Fruit fly (Drosophila melanogaster) whole organism, embryonic: ENCODE data around the gene CG32333.

Experiments used
- Bdp1 ChIP-seq: fragments of 200-800 bp; sonication (Bioruptor generic); optimal IDR thresholded peaks from 3 replicates; lab custom pipeline; 2016; ENCODE audit warnings: missing biosample characterization, missing genetic modification characterization
- CG11085 ChIP-seq: fragments of 200-800 bp; sonication (Bioruptor generic); IDR thresholded peaks from 2 replicates; pipeline ENCODE4 v1.3.6; 2022; ENCODE audit warnings: missing biosample characterization, missing genetic modification characterization
- CG11247 ChIP-seq: fragments of 200-800 bp; sonication (Bioruptor generic); IDR thresholded peaks from 2 replicates; pipeline ENCODE4 v1.3.6; 2022; ENCODE audit warnings: missing biosample characterization, missing genetic modification characterization
- CG11504 ChIP-seq: fragments of 200-800 bp; sonication (Bioruptor generic); optimal IDR thresholded peaks from 3 replicates; lab custom pipeline; 2019; ENCODE audit warnings: missing biosample characterization, mild to moderate bottlenecking, missing genetic modification characterization, moderate library complexity
- CG11695 ChIP-seq: fragments of 200-800 bp; sonication (Bioruptor generic); IDR thresholded peaks from 3 replicates; pipeline ENCODE4 v1.3.6; 2022; ENCODE audit warnings: missing biosample characterization, missing genetic modification characterization
- CG12155 ChIP-seq: fragments of 200-800 bp; sonication (Bioruptor generic); optimal IDR thresholded peaks from 3 replicates; lab custom pipeline; 2016; ENCODE audit warnings: missing biosample characterization, missing genetic modification characterization
- CG12219 ChIP-seq: fragments of 200-800 bp; sonication (Bioruptor generic); optimal IDR thresholded peaks from 3 replicates; lab custom pipeline; 2018; ENCODE audit warnings: missing biosample characterization, mild to moderate bottlenecking, missing genetic modification characterization
- CG12299 ChIP-seq: fragments of 200-800 bp; sonication (Bioruptor generic); optimal IDR thresholded peaks from 2 replicates; lab custom pipeline; 2018; ENCODE audit warnings: missing biosample characterization, mild to moderate bottlenecking, missing genetic modification characterization
- CG14014 ChIP-seq: fragments of 200-800 bp; sonication (Bioruptor generic); IDR thresholded peaks from 2 replicates; pipeline ENCODE4 v1.3.6; 2022; ENCODE audit warnings: missing biosample characterization, missing genetic modification characterization
- CG1603 ChIP-seq: fragments of 200-800 bp; sonication (Bioruptor generic); optimal IDR thresholded peaks from 2 replicates; lab custom pipeline; 2019; ENCODE audit warnings: missing biosample characterization, mild to moderate bottlenecking, missing genetic modification characterization, moderate library complexity
- CG17328 ChIP-seq: fragments of 200-800 bp; sonication (Bioruptor generic); IDR thresholded peaks from 2 replicates; pipeline ENCODE4 v1.3.6; 2022; ENCODE audit warnings: missing biosample characterization, missing genetic modification characterization
- CG32772 ChIP-seq: fragments of 200-800 bp; sonication (Bioruptor generic); IDR thresholded peaks from 2 replicates; pipeline ENCODE4 v1.3.6; 2022; ENCODE audit warnings: missing biosample characterization, missing genetic modification characterization
- CG3281 ChIP-seq: fragments of 200-800 bp; sonication (Bioruptor generic); optimal IDR thresholded peaks from 3 replicates; lab custom pipeline; 2017; ENCODE audit warnings: missing biosample characterization, mild to moderate bottlenecking, missing genetic modification characterization
- CG4282 ChIP-seq: fragments of 200-800 bp; sonication (Bioruptor generic); optimal IDR thresholded peaks from 2 replicates; lab custom pipeline; 2016; ENCODE audit warnings: missing biosample characterization, missing genetic modification characterization
- CG4730 ChIP-seq: fragments of 200-800 bp; sonication (Bioruptor generic); IDR thresholded peaks from 2 replicates; pipeline ENCODE4 v1.3.6; 2022; ENCODE audit warnings: missing biosample characterization, missing genetic modification characterization
- CG6854 ChIP-seq: fragments of 200-800 bp; sonication (Bioruptor generic); optimal IDR thresholded peaks from 3 replicates; lab custom pipeline; 2017; ENCODE audit warnings: missing biosample characterization, mild to moderate bottlenecking, missing genetic modification characterization
- CG8944 ChIP-seq: fragments of 200-800 bp; sonication (Bioruptor generic); optimal IDR thresholded peaks from 3 replicates; lab custom pipeline; 2016; ENCODE audit warnings: missing biosample characterization, missing genetic modification characterization
- Deaf1 ChIP-seq: fragments of 200-800 bp; optimal IDR thresholded peaks from 3 replicates; lab custom pipeline; 2019; ENCODE audit warnings: missing biosample characterization, mild to moderate bottlenecking, missing genetic modification characterization, moderate library complexity
- Doc2 ChIP-seq: fragments of 200-800 bp; sonication (Bioruptor generic); IDR thresholded peaks from 2 replicates; pipeline ENCODE4 v1.3.6; 2022; ENCODE audit warnings: missing biosample characterization, missing genetic modification characterization
- E2f2 ChIP-seq: fragments of 200-800 bp; sonication (Bioruptor generic); IDR thresholded peaks from 2 replicates; pipeline ENCODE4 v1.3.6; 2022; ENCODE audit warnings: missing biosample characterization, missing genetic modification characterization
- Hand ChIP-seq: fragments of 200-800 bp; sonication (Bioruptor generic); optimal IDR thresholded peaks from 2 replicates; lab custom pipeline; 2017; ENCODE audit warnings: mild to moderate bottlenecking, missing biosample characterization, missing genetic modification reagents, missing genetic modification characterization
- HmgD ChIP-seq: fragments of 200-800 bp; sonication (Bioruptor generic); optimal IDR thresholded peaks from 3 replicates; lab custom pipeline; 2016; ENCODE audit warnings: missing biosample characterization, missing genetic modification characterization
- Jarid2 ChIP-seq: fragments of 200-800 bp; sonication (Bioruptor generic); optimal IDR thresholded peaks from 3 replicates; lab custom pipeline; 2017; ENCODE audit warnings: mild to moderate bottlenecking, missing biosample characterization, missing genetic modification reagents, missing genetic modification characterization
- Lpt ChIP-seq: fragments of >200 bp; optimal IDR thresholded peaks from 2 replicates; lab custom pipeline; 2018; ENCODE audit warnings: missing biosample characterization, missing genetic modification characterization
- Meics ChIP-seq: fragments of 200-800 bp; sonication (Bioruptor generic); optimal IDR thresholded peaks from 2 replicates; lab custom pipeline; 2017; ENCODE audit warnings: missing biosample characterization, mild to moderate bottlenecking, missing genetic modification characterization
- NC2β ChIP-seq: fragments of 200-800 bp; sonication (Bioruptor generic); optimal IDR thresholded peaks from 2 replicates; lab custom pipeline; 2016; ENCODE audit warnings: missing biosample characterization, missing genetic modification characterization
- Neu2 ChIP-seq: fragments of 200-800 bp; sonication (Bioruptor generic); optimal IDR thresholded peaks from 3 replicates; lab custom pipeline; 2016; ENCODE audit warnings: missing biosample characterization, missing genetic modification characterization, borderline replicate concordance
- PHDP ChIP-seq: fragments of 200-800 bp; sonication (Bioruptor generic); optimal IDR thresholded peaks from 3 replicates; lab custom pipeline; 2018; ENCODE audit warnings: missing biosample characterization, mild to moderate bottlenecking, missing genetic modification characterization, moderate library complexity
- Rx ChIP-seq: fragments of 200-800 bp; sonication (Bioruptor generic); IDR thresholded peaks from 2 replicates; pipeline ENCODE4 v1.3.6; 2022; ENCODE audit warnings: missing biosample characterization, missing genetic modification characterization
- Sin3A ChIP-seq: fragments of >200 bp; optimal IDR thresholded peaks from 2 replicates; lab custom pipeline; 2018
- Six4 ChIP-seq: fragments of 200-800 bp; sonication (Bioruptor generic); optimal IDR thresholded peaks from 2 replicates; lab custom pipeline; 2016; ENCODE audit warnings: missing biosample characterization, missing genetic modification characterization
- Stat92E ChIP-seq, 3 experiments: fragments of >200 bp in 2 of 3; fragments of 200-800 bp in 1 of 3; sonication (Bioruptor generic) in 1 of 3; optimal IDR thresholded peaks; 2 replicates each; lab custom pipeline; 2017 to 2019; ENCODE audit warnings: missing biosample characterization in 3 of 3, missing genetic modification characterization in 3 of 3, mild to moderate bottlenecking in 1 of 3, moderate library complexity in 1 of 3
- Vsx1 ChIP-seq: fragments of 200-800 bp; sonication (Bioruptor generic); optimal IDR thresholded peaks from 2 replicates; lab custom pipeline; 2017; ENCODE audit warnings: missing biosample characterization, mild to moderate bottlenecking, missing genetic modification characterization, missing genetic modification reagents
- al ChIP-seq: fragments of 200-800 bp; sonication (Bioruptor generic); IDR thresholded peaks from 2 replicates; pipeline ENCODE4 v1.3.6; 2022; ENCODE audit warnings: missing biosample characterization, missing genetic modification characterization
- az2 ChIP-seq: fragments of 200-800 bp; sonication (Bioruptor generic); optimal IDR thresholded peaks from 3 replicates; lab custom pipeline; 2016; ENCODE audit warnings: missing biosample characterization, missing genetic modification characterization
- bab2 ChIP-seq: fragments of 200-800 bp; sonication (Bioruptor generic); optimal IDR thresholded peaks from 2 replicates; lab custom pipeline; 2016; ENCODE audit warnings: missing biosample characterization, missing genetic modification characterization
- fd96Cb ChIP-seq: fragments of 200-800 bp; sonication (Bioruptor generic); optimal IDR thresholded peaks from 2 replicates; lab custom pipeline; 2018; ENCODE audit warnings: missing biosample characterization, mild to moderate bottlenecking, missing genetic modification characterization, moderate library complexity
- gem ChIP-seq: fragments of 200-800 bp; sonication (Bioruptor generic); optimal IDR thresholded peaks from 2 replicates; lab custom pipeline; 2019; ENCODE audit warnings: missing biosample characterization, mild to moderate bottlenecking, missing genetic modification characterization, moderate library complexity
- jigr1 ChIP-seq: fragments of 200-800 bp; sonication (Bioruptor generic); IDR thresholded peaks from 3 replicates; pipeline ENCODE4 v1.3.6; 2022; ENCODE audit warnings: missing biosample characterization, missing genetic modification characterization
- kni ChIP-seq: fragments of 200-800 bp; sonication (Bioruptor generic); optimal IDR thresholded peaks from 3 replicates; lab custom pipeline; 2017; ENCODE audit warnings: mild to moderate bottlenecking, missing biosample characterization, missing genetic modification reagents, missing genetic modification characterization
- lmd ChIP-seq: fragments of 200-800 bp; sonication (Bioruptor generic); IDR thresholded peaks from 2 replicates; pipeline ENCODE4 v1.3.6; 2022; ENCODE audit warnings: missing biosample characterization, missing genetic modification characterization
- lov ChIP-seq, 2 experiments: fragments of 200-800 bp in 1 of 2; fragments of >200 bp in 1 of 2; sonication (Bioruptor generic) in 1 of 2; IDR thresholded peaks in 1 of 2; optimal IDR thresholded peaks in 1 of 2; 2 replicates in 1 of 2; 3 replicates in 1 of 2; pipeline versions ENCODE4 v1.3.6 to Lab custom; 2017 to 2022; ENCODE audit warnings: missing biosample characterization in 1 of 2, missing genetic modification characterization in 1 of 2
- org-1 ChIP-seq: fragments of 200-800 bp; sonication (Bioruptor generic); optimal IDR thresholded peaks from 2 replicates; lab custom pipeline; 2017; ENCODE audit warnings: missing biosample characterization, missing genetic modification characterization
- pum ChIP-seq: fragments of 200-800 bp; sonication (Bioruptor generic); optimal IDR thresholded peaks from 2 replicates; lab custom pipeline; 2016; ENCODE audit warnings: missing biosample characterization, missing genetic modification characterization
- repo ChIP-seq: fragments of 200-800 bp; sonication (Bioruptor generic); optimal IDR thresholded peaks from 2 replicates; lab custom pipeline; 2016; ENCODE audit warnings: missing biosample characterization, missing genetic modification characterization
- row ChIP-seq: fragments of 200-800 bp; sonication (Bioruptor generic); IDR thresholded peaks from 3 replicates; pipeline ENCODE4 v1.3.6; 2022; ENCODE audit warnings: missing biosample characterization, missing genetic modification characterization
- sqz ChIP-seq: fragments of 200-800 bp; sonication (Bioruptor generic); optimal IDR thresholded peaks from 3 replicates; lab custom pipeline; 2018; ENCODE audit warnings: missing biosample characterization, mild to moderate bottlenecking, missing genetic modification characterization
- tll ChIP-seq, 2 experiments: fragments of 200-800 bp in 1 of 2; fragments of >200 bp in 1 of 2; sonication (Bioruptor generic) in 1 of 2; optimal IDR thresholded peaks; 2 replicates each; lab custom pipeline; 2017 to 2019; ENCODE audit warnings: missing biosample characterization in 2 of 2, missing genetic modification characterization in 2 of 2, mild to moderate bottlenecking in 1 of 2, moderate library complexity in 1 of 2
- wor ChIP-seq: fragments of 200-800 bp; sonication (Bioruptor generic); IDR thresholded peaks from 2 replicates; pipeline ENCODE4 v1.3.6; 2022; ENCODE audit warnings: missing biosample characterization, missing genetic modification characterization
- zf30C ChIP-seq: fragments of 200-800 bp; sonication (Bioruptor generic); optimal IDR thresholded peaks from 3 replicates; lab custom pipeline; 2018; ENCODE audit warnings: missing biosample characterization, mild to moderate bottlenecking, missing genetic modification characterization

The CG32333 gene

dm6 chr3L:1300076-1300635, 24.4 kb downstream of the CG32333 start (continued):
- TF ChIP-seq CG3281 (GFP tag; lab: Kevin White, UChicago) (peak; percentile 84), sqz (GFP tag; lab: Kevin White, UChicago) (no peak), repo (GFP tag; lab: Kevin White, UChicago) (no peak), bab2 (GFP tag; lab: Kevin White, UChicago) (peak; percentile 40), Stat92E (GFP tag; optimal IDR thresholded peaks at IDR 0.05; lab: Kevin White, UChicago) (peak in 1 of 3 experiments; percentile 37), jigr1 (GFP tag; lab: Robert Waterston, UW) (0 out of 3 replicates have a peak, but pooled peaks have one; percentile 34), az2 (GFP tag; lab: Kevin White, UChicago) (peak; percentile 75), row (GFP tag; lab: Robert Waterston, UW) (peak; percentile 92), CG8944 (GFP tag; lab: Kevin White, UChicago) (peak; percentile 5), Deaf1 (tag; lab: Kevin White, UChicago) (peak; percentile 68), zf30C (GFP tag; lab: Kevin White, UChicago) (peak; percentile 97), Neu2 (GFP tag; lab: Kevin White, UChicago) (no peak), Hand (GFP tag; lab: Kevin White, UChicago) (peak; percentile 66), Doc2 (GFP tag; lab: Robert Waterston, UW) (no peak), wor (GFP tag; lab: Robert Waterston, UW) (peak; percentile 63), al (GFP tag; lab: Robert Waterston, UW) (peak; percentile 63), lmd (GFP tag; lab: Robert Waterston, UW) (peak; percentile 83), CG12299 (tag; lab: Kevin White, UChicago) (peak; percentile 67), CG12155 (GFP tag; lab: Kevin White, UChicago) (peak; percentile 76), E2f2 (peak; percentile 59), CG6854 (GFP tag; lab: Kevin White, UChicago) (peak; percentile 57), PHDP (tag; lab: Kevin White, UChicago) (peak; percentile 85), CG4282 (no peak), CG14014 (GFP tag; lab: Robert Waterston, UW) (peak; percentile 71), gem (tag; lab: Kevin White, UChicago) (peak; percentile 92), CG1603 (peak; percentile 31), CG11504 (tag; lab: Kevin White, UChicago) (peak; percentile 88), Meics (GFP tag; lab: Kevin White, UChicago) (peak; percentile 80), Bdp1 (GFP tag; lab: Kevin White, UChicago) (peak; percentile 12), kni (GFP tag; lab: Kevin White, UChicago) (peak; percentile 42), HmgD (no peak), Vsx1 (GFP tag; lab: Kevin White, UChicago) (no peak), tll (GFP tag; optimal IDR thresholded peaks at IDR 0.05; lab: Kevin White, UChicago) (no peak), CG4730 (GFP tag; lab: Robert Waterston, UW) (peak; percentile 69), CG12219 (peak; percentile 66), fd96Cb (tag; lab: Kevin White, UChicago) (peak; percentile 85), NC2β (GFP tag; lab: Kevin White, UChicago) (peak; percentile 19), CG17328 (GFP tag; lab: Robert Waterston, UW) (peak; percentile 80), Six4 (GFP tag; lab: Kevin White, UChicago) (peak; percentile 80), CG11085 (GFP tag; lab: Robert Waterston, UW) (no peak), Sin3A (lab: Kevin White, UChicago) (no peak), Jarid2 (GFP tag; lab: Kevin White, UChicago) (peak; percentile 53), CG11695 (GFP tag; lab: Robert Waterston, UW) (peak; percentile 83), lov (optimal IDR thresholded peaks at IDR 0.05; lab: Kevin White, UChicago) (no peak), lov (GFP tag; IDR thresholded peaks at IDR 0.05; lab: Robert Waterston, UW) (peak; percentile 68; the same call in 2 of the 3 replicates), CG11247 (GFP tag; lab: Robert Waterston, UW) (peak; percentile 60; the same call in 1 of the 2 replicates), Rx (GFP tag; lab: Robert Waterston, UW) (peak; percentile 70), Lpt (GFP tag; lab: Kevin White, UChicago) (no peak), org-1 (GFP tag; lab: Kevin White, UChicago) (peak; percentile 75), CG32772 (GFP tag; lab: Robert Waterston, UW) (peak; percentile 71), pum (peak; percentile 2)
